Fruit fly (Drosophila melanogaster) whole organism, adult: ENCODE results near the gene RNF220.

Experiments
- CG12768 ChIP-seq: fragments of 200-800 bp; sonication (Bioruptor generic); optimal IDR thresholded peaks from 2 replicates; lab custom pipeline; 2017; ENCODE audit warnings: missing biosample characterization, missing genetic modification characterization, mild to moderate bottlenecking, moderate library complexity, missing genetic modification reagents
- CG14711 ChIP-seq: fragments of 200-800 bp; sonication (Bioruptor generic); optimal IDR thresholded peaks from 2 replicates; lab custom pipeline; 2018; ENCODE audit warnings: missing biosample characterization, mild to moderate bottlenecking, missing genetic modification characterization, moderate library complexity
- CG33017 ChIP-seq: fragments of 200-800 bp; sonication (Bioruptor generic); optimal IDR thresholded peaks from 2 replicates; lab custom pipeline; 2018; ENCODE audit warnings: missing biosample characterization, mild to moderate bottlenecking, missing genetic modification characterization, moderate library complexity
- CG5204 ChIP-seq: fragments of 200-800 bp; sonication (Bioruptor generic); optimal IDR thresholded peaks from 2 replicates; lab custom pipeline; 2016; ENCODE audit warnings: missing biosample characterization, missing genetic modification characterization
- CG7101 ChIP-seq: fragments of 200-800 bp; sonication (Bioruptor generic); optimal IDR thresholded peaks from 2 replicates; lab custom pipeline; 2018; ENCODE audit warnings: missing biosample characterization, mild to moderate bottlenecking, missing genetic modification characterization, moderate library complexity
- Crg-1 ChIP-seq: fragments of 200-800 bp; sonication (Bioruptor generic); optimal IDR thresholded peaks from 2 replicates; lab custom pipeline; 2016; ENCODE audit warnings: missing biosample characterization, missing genetic modification characterization
- Hr96 ChIP-seq: fragments of 200-800 bp; sonication (Bioruptor generic); optimal IDR thresholded peaks from 2 replicates; lab custom pipeline; 2016; ENCODE audit warnings: missing biosample characterization, missing genetic modification characterization
- Mnt ChIP-seq: fragments of 200-800 bp; sonication (Bioruptor generic); optimal IDR thresholded peaks from 2 replicates; lab custom pipeline; 2016; ENCODE audit warnings: missing biosample characterization, mild to moderate bottlenecking, missing genetic modification characterization
- bab1 ChIP-seq: fragments of 200-800 bp; sonication (Bioruptor generic); optimal IDR thresholded peaks from 3 replicates; lab custom pipeline; 2019; ENCODE audit warnings: missing biosample characterization, mild to moderate bottlenecking, missing genetic modification characterization, moderate library complexity
- cic ChIP-seq: fragments of 200-800 bp; sonication (Bioruptor generic); optimal IDR thresholded peaks from 2 replicates; lab custom pipeline; 2017; ENCODE audit warnings: missing biosample characterization, mild to moderate bottlenecking, missing genetic modification characterization, moderate library complexity
- kay ChIP-seq: fragments of 200-800 bp; sonication (Bioruptor generic); peaks from one replicate; lab custom pipeline; 2016; ENCODE audit warnings: missing biosample characterization, missing genetic modification characterization, borderline replicate concordance
- tj ChIP-seq: fragments of 200-800 bp; sonication (Bioruptor generic); optimal IDR thresholded peaks from 3 replicates; lab custom pipeline; 2017; ENCODE audit warnings: missing biosample characterization, mild to moderate bottlenecking, missing genetic modification characterization, moderate library complexity
- toe ChIP-seq: fragments of 200-800 bp; sonication (Bioruptor generic); optimal IDR thresholded peaks from 2 replicates; lab custom pipeline; 2016; ENCODE audit warnings: missing biosample characterization, missing genetic modification characterization

DNA sequence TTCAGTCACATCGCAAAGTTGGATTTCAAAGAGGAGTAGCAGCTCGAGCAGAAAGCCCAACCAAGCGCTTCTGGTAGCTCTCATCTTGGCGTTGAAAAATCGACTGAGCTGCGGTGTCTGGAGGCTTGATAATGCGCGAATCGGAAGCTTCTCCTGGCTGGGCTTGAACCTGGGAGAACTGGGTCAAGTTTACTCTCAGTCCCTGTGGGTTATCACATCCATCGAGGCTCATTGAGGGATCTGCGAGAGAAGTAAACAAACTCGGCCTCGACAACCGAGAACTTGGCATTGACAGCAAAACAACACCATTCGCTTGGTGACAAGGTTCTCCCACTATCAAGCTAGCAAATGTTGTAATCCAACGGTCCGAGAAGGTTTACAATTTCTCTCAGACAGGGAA, 34.8 kb upstream of the RNF220 start, which contains the start of gene Nepl13:
- TF ChIP-seq CG5204 (GFP tag; lab: Kevin White, UChicago) (no peak), Hr96 (GFP tag; lab: Kevin White, UChicago) (no peak), CG14711 (tag; lab: Kevin White, UChicago) (no peak), Mnt (GFP tag; lab: Kevin White, UChicago) (no peak), CG33017 (tag; lab: Kevin White, UChicago) (no peak), Crg-1 (GFP tag; lab: Kevin White, UChicago) (no peak), toe (GFP tag; lab: Kevin White, UChicago) (no peak), CG12768 (GFP tag; lab: Kevin White, UChicago) (no peak), tj (GFP tag; lab: Kevin White, UChicago) (no peak), CG7101 (tag; lab: Kevin White, UChicago) (no peak), cic (GFP tag; lab: Kevin White, UChicago) (peak; percentile 46), kay (GFP tag; lab: Kevin White, UChicago) (no peak), bab1 (no peak)
